Worm (Caenorhabditis elegans) whole organism, mixed stage, embryonic: ENCODE measurements around the gene mam-3.
A peak's percentile ranks its signal among the peaks of the same experiment; 100 is the strongest.

Experiments
- M03D4.4 ChIP-seq: sonication (generic microtip); optimal IDR thresholded peaks from 2 replicates; lab custom pipeline; 2017; ENCODE audit warnings: mild to moderate bottlenecking, missing genetic modification characterization, missing compliant biosample characterization
- blmp-1 ChIP-seq: fragments of 150-350 bp; optimal IDR thresholded peaks from 2 replicates; lab custom pipeline; 2014; ENCODE audit warnings: missing biosample characterization, missing genetic modification characterization
- ceh-39 ChIP-seq: fragments of 150-350 bp; optimal IDR thresholded peaks from 2 replicates; lab custom pipeline; 2014; ENCODE audit warnings: missing biosample characterization, missing genetic modification characterization
- ceh-43 ChIP-seq: fragments of 200-800 bp; sonication (Bioruptor generic); optimal IDR thresholded peaks from 2 replicates; lab custom pipeline; 2018; ENCODE audit warnings: mild to moderate bottlenecking, missing genetic modification characterization, moderate library complexity, missing compliant biosample characterization
- ceh-83 ChIP-seq: fragments of 200-800 bp; sonication (Bioruptor generic); optimal IDR thresholded peaks from 2 replicates; lab custom pipeline; 2018; ENCODE audit warnings: mild to moderate bottlenecking, missing genetic modification characterization, missing compliant biosample characterization
- cnd-1 ChIP-seq: fragments of 200-800 bp; sonication (Bioruptor generic); optimal IDR thresholded peaks from 2 replicates; lab custom pipeline; 2018; ENCODE audit warnings: mild to moderate bottlenecking, missing genetic modification characterization, missing compliant biosample characterization
- drap-1 ChIP-seq: fragments of 200-800 bp; sonication (Bioruptor generic); optimal IDR thresholded peaks from 3 replicates; lab custom pipeline; 2018; ENCODE audit warnings: mild to moderate bottlenecking, missing genetic modification characterization, missing compliant biosample characterization
- elt-1 ChIP-seq: sonication (generic microtip); optimal IDR thresholded peaks from 2 replicates; lab custom pipeline; 2017; ENCODE audit warnings: missing genetic modification characterization, mild to moderate bottlenecking, missing compliant biosample characterization, antibody characterized with exemption, moderate library complexity, borderline replicate concordance; ENCODE audit not compliant: insufficient read depth
- elt-3 ChIP-seq: fragments of 150-350 bp; optimal IDR thresholded peaks from 2 replicates; lab custom pipeline; 2014; ENCODE audit warnings: missing biosample characterization, missing genetic modification characterization
- flh-1 ChIP-seq: fragments of 200-800 bp; sonication (Bioruptor generic); optimal IDR thresholded peaks from 2 replicates; lab custom pipeline; 2018; ENCODE audit warnings: mild to moderate bottlenecking, missing genetic modification characterization, moderate library complexity, missing compliant biosample characterization
- ham-2 ChIP-seq: fragments of 200-800 bp; sonication (Bioruptor generic); optimal IDR thresholded peaks from 2 replicates; lab custom pipeline; 2018; ENCODE audit warnings: mild to moderate bottlenecking, missing genetic modification characterization, missing compliant biosample characterization
- hlh-1 ChIP-seq: fragments of 150-350 bp; optimal IDR thresholded peaks from 2 replicates; lab custom pipeline; 2014; ENCODE audit warnings: missing biosample characterization, missing genetic modification reagents, missing genetic modification characterization
- lin-13 ChIP-seq: fragments of 150-350 bp; optimal IDR thresholded peaks from 2 replicates; lab custom pipeline; 2014; ENCODE audit warnings: missing biosample characterization, missing genetic modification characterization
- lin-32 ChIP-seq: fragments of 200-800 bp; sonication (Bioruptor generic); optimal IDR thresholded peaks from 2 replicates; lab custom pipeline; 2018; ENCODE audit warnings: mild to moderate bottlenecking, missing genetic modification characterization, missing compliant biosample characterization
- lsy-2 ChIP-seq: fragments of 150-350 bp; optimal IDR thresholded peaks from 2 replicates; lab custom pipeline; 2014; ENCODE audit warnings: missing biosample characterization, missing genetic modification characterization
- mab-5 ChIP-seq: fragments of 150-350 bp; optimal IDR thresholded peaks from 2 replicates; lab custom pipeline; 2014; ENCODE audit warnings: missing biosample characterization, missing genetic modification characterization
- mep-1 ChIP-seq: fragments of 150-350 bp; optimal IDR thresholded peaks from 2 replicates; lab custom pipeline; 2017; ENCODE audit warnings: missing biosample characterization, missing genetic modification reagents, missing genetic modification characterization, inconsistent platforms
- mls-2 ChIP-seq: sonication (generic microtip); optimal IDR thresholded peaks from 2 replicates; lab custom pipeline; 2016; ENCODE audit warnings: mild to moderate bottlenecking, missing genetic modification characterization, moderate library complexity, missing compliant biosample characterization
- nhr-12 ChIP-seq: fragments of 150-350 bp; optimal IDR thresholded peaks from 2 replicates; lab custom pipeline; 2014; ENCODE audit warnings: missing biosample characterization, missing genetic modification characterization
- nhr-2 ChIP-seq: fragments of 150-350 bp; optimal IDR thresholded peaks from 2 replicates; lab custom pipeline; 2014; ENCODE audit warnings: missing biosample characterization, missing genetic modification characterization
- nhr-237 ChIP-seq: fragments of 150-350 bp; optimal IDR thresholded peaks from 2 replicates; lab custom pipeline; 2014; ENCODE audit warnings: missing biosample characterization, missing genetic modification characterization
- nhr-28 ChIP-seq: fragments of 150-350 bp; optimal IDR thresholded peaks from 2 replicates; lab custom pipeline; 2014; ENCODE audit warnings: missing biosample characterization, missing genetic modification characterization
- nhr-76 ChIP-seq: sonication (generic microtip); optimal IDR thresholded peaks from 2 replicates; lab custom pipeline; 2017; ENCODE audit warnings: missing biosample characterization, missing genetic modification characterization
- sem-2 ChIP-seq: fragments of 200-800 bp; sonication (Bioruptor generic); optimal IDR thresholded peaks from 2 replicates; lab custom pipeline; 2018; ENCODE audit warnings: mild to moderate bottlenecking, missing genetic modification characterization, missing compliant biosample characterization
- snpc-4 ChIP-seq: fragments of 150-350 bp; optimal IDR thresholded peaks from 2 replicates; lab custom pipeline; 2014; ENCODE audit warnings: missing biosample characterization, missing genetic modification characterization
- tbx-8 ChIP-seq: fragments of 200-800 bp; sonication (Bioruptor generic); optimal IDR thresholded peaks from 2 replicates; lab custom pipeline; 2018; ENCODE audit warnings: mild to moderate bottlenecking, missing genetic modification characterization, moderate library complexity, missing compliant biosample characterization
- unc-120 ChIP-seq: sonication (generic microtip); optimal IDR thresholded peaks from 2 replicates; lab custom pipeline; 2017; ENCODE audit warnings: missing genetic modification characterization, missing compliant biosample characterization; ENCODE audit not compliant: poor library complexity, severe bottlenecking
- unc-62 ChIP-seq: fragments of 150-350 bp; optimal IDR thresholded peaks from 2 replicates; lab custom pipeline; 2014; ENCODE audit warnings: missing biosample characterization, missing genetic modification reagents, missing genetic modification characterization
- zip-8 ChIP-seq: fragments of 150-350 bp; optimal IDR thresholded peaks from 2 replicates; lab custom pipeline; 2014; ENCODE audit warnings: missing biosample characterization, missing genetic modification characterization
- ztf-11 ChIP-seq: fragments of 150-350 bp; optimal IDR thresholded peaks from 2 replicates; lab custom pipeline; 2014; ENCODE audit warnings: missing biosample characterization, missing genetic modification characterization

mam-3 gene

DNA sequence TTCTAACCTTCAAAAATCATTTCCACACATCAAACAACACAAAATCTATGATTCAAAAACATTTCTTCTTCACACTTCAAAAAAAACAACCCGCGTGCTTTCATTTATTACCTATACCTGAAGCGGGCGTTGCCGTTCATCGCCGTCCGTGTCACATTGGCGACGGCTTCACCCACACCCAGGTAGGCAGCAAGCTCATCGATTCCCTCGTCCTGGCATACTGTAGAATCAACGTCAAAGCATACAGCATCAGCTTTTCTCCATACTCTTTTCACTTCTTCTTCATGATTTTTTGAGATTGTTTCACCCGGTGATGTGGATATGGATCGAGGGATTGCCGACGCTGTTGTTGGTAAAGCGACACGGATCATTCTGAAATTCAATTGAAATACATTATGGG, 52.9 kb downstream of the mam-3 start:
- TF ChIP-seq cnd-1 (tag; lab: Kevin White, UChicago): no peak
- TF ChIP-seq flh-1 (GFP tag; lab: Kevin White, UChicago): no peak

DNA sequence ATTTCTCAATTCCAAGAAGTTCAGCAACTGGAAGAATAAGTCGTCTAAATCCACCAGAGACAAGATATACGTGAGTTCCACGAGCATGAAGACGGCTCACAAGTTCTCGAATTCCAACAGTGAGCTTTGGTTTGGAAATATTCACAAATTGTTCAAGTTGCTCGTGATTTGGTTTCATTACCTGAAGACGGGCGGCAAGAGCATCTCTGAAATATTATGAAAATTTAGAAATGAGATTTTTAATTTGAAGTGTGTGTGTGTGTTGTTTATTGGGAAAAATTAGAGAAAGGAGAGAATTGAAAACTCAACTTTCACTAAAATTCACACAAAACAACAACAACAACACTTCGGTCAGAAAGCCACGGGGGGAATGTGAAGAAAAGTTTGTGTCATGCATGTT, 54.4 kb downstream of the mam-3 start:
- TF ChIP-seq ztf-11 (tag; lab: Kevin White, UChicago) (no peak), hlh-1 (tag; lab: Kevin White, UChicago) (no peak), unc-62 (GFP tag; lab: Kevin White, UChicago) (no peak), nhr-12 (no peak), unc-120 (tag; lab: Kevin White, UChicago) (no peak), lsy-2 (no peak), blmp-1 (no peak), mep-1 (no peak), nhr-76 (tag; lab: Kevin White, UChicago) (no peak), nhr-2 (tag; lab: Kevin White, UChicago) (no peak), ceh-83 (no peak), mls-2 (tag; lab: Kevin White, UChicago) (no peak)
- TF ChIP-seq, all 35 proteins: peak for 0

DNA sequence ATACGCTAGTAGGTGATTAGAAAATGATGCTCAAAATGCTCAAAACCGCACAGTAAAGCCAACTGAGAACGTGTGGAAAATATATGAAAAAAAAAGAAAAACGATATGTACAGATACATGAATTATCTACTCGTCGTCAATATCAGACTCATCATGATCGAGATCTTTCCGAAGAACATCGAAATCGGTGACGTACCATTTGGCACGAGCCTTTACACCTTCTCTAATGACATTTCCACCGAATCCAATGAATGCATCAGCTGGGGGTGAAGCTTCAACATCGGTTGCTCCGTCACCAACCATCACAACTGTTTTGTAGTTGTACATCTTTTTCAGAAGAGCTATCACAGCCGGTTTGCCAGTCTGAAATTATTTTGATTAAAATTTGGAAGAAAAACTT, 55.9 kb downstream of the mam-3 start:
- TF ChIP-seq flh-1 (GFP tag; lab: Kevin White, UChicago) (no peak), zip-8 (tag; lab: Kevin White, UChicago) (no peak), ham-2 (GFP tag; lab: Kevin White, UChicago) (no peak), elt-3 (tag; lab: Kevin White, UChicago) (no peak), nhr-76 (tag; lab: Kevin White, UChicago) (no peak), ceh-83 (no peak), sem-2 (no peak), M03D4.4 (tag; lab: Kevin White, UChicago) (no peak), ztf-11 (tag; lab: Kevin White, UChicago) (no peak), ceh-43 (no peak), lin-13 (tag; lab: Kevin White, UChicago) (no peak), drap-1 (no peak), ceh-39 (tag; lab: Kevin White, UChicago) (no peak), snpc-4 (tag; lab: Kevin White, UChicago) (no peak), elt-1 (tag; lab: Kevin White, UChicago) (no peak)
- TF ChIP-seq, all 35 proteins: peak for 0

DNA sequence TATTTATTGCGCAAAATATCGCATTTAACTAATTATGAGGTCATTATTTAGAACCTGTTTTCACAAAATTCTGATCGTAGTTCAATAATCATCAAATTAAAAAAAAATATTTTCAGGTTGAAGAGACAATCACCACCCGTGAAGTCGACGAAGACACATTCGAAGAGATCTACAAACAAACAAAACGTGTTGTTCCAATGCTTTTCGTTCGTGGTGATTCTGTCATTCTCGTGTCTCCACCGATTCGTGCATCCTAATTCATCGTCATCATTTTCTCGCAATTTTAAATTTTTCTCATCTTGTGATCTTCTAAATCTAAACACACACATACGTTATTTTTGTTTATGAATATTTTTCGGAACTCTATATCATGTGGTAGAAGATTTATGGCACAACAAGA, 56.4 kb downstream of the mam-3 start:
- TF ChIP-seq zip-8 (tag; lab: Kevin White, UChicago): no peak
- TF ChIP-seq ceh-83: no peak
- TF ChIP-seq mab-5: no peak
- no peak for TF ChIP-seq ztf-11 (tag; lab: Kevin White, UChicago)
- no peak for TF ChIP-seq M03D4.4 (tag; lab: Kevin White, UChicago)
- no peak for TF ChIP-seq nhr-2 (tag; lab: Kevin White, UChicago)
- peak; percentile 3 for TF ChIP-seq nhr-237 (tag; lab: Kevin White, UChicago)

DNA sequence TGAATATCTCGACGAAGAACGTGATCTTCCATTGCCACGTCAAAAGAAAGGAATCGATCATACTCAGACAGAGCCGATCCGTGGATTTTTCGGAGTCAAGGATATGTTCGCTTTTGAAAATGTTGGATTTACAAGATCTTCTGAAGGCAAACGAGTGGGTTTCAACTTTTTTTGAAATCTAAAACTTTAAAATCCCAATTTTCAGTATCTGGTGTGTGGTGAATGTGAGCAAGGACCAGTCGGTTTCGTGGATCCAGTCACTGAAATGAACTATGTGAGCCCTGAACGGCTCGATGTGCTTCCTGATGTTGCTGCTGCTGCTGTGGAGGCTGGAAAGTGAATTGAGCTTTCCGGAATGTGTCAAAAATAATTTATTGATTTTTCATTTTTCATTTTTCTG, 58.3 kb downstream of the mam-3 start, which contains the start of gene lsm-3:
Gene lsm-3 (plus strand): TSS at position 301 of the 400 bp plus-strand sequence.
- no peak for TF ChIP-seq ham-2 (GFP tag; lab: Kevin White, UChicago)
- no peak for TF ChIP-seq mab-5
- no peak for TF ChIP-seq unc-62 (GFP tag; lab: Kevin White, UChicago)
- TF ChIP-seq M03D4.4 (tag; lab: Kevin White, UChicago): no peak
- no peak for TF ChIP-seq blmp-1
- no peak for TF ChIP-seq cnd-1 (tag; lab: Kevin White, UChicago)
- no peak for TF ChIP-seq lsy-2
- TF ChIP-seq flh-1 (GFP tag; lab: Kevin White, UChicago): no peak
- TF ChIP-seq lin-32 (GFP tag; lab: Kevin White, UChicago): no peak
- TF ChIP-seq elt-3 (tag; lab: Kevin White, UChicago): no peak
- TF ChIP-seq snpc-4 (tag; lab: Kevin White, UChicago): no peak
- no peak for TF ChIP-seq tbx-8 (GFP tag; lab: Kevin White, UChicago)
- no peak for TF ChIP-seq ztf-11 (tag; lab: Kevin White, UChicago)
- TF ChIP-seq zip-8 (tag; lab: Kevin White, UChicago): no peak
- no peak for TF ChIP-seq sem-2
- TF ChIP-seq nhr-237 (tag; lab: Kevin White, UChicago): no peak
- no peak for TF ChIP-seq ceh-43
- TF ChIP-seq nhr-28 (tag; lab: Kevin White, UChicago): no peak
- no peak for TF ChIP-seq hlh-1 (tag; lab: Kevin White, UChicago)
